Worm (Caenorhabditis elegans) whole organism, L2 larva: ENCODE results near the gene sluh-7.

Experiments used
- C34F6.9 ChIP-seq: fragments of 150-350 bp; optimal IDR thresholded peaks from 2 replicates; lab custom pipeline; 2014; ENCODE audit warnings: missing biosample characterization, missing genetic modification characterization
- F13H6.1 ChIP-seq: sonication (generic microtip); optimal IDR thresholded peaks from 2 replicates; lab custom pipeline; 2016; ENCODE audit warnings: missing genetic modification characterization, missing compliant biosample characterization
- Y55F3AM.14 ChIP-seq: fragments of 200-800 bp; sonication (Bioruptor generic); optimal IDR thresholded peaks from 2 replicates; lab custom pipeline; 2018; ENCODE audit warnings: mild to moderate bottlenecking, missing genetic modification characterization, missing compliant biosample characterization
- aly-2 ChIP-seq: fragments of 150-350 bp; optimal IDR thresholded peaks from 2 replicates; lab custom pipeline; 2014; ENCODE audit warnings: missing biosample characterization, missing genetic modification characterization
- ama-1 ChIP-seq: fragments of 150-350 bp; optimal IDR thresholded peaks from 2 replicates; lab custom pipeline; 2018; ENCODE audit warnings: inconsistent platforms
- ceh-16 ChIP-seq: fragments of 150-350 bp; optimal IDR thresholded peaks from 2 replicates; lab custom pipeline; 2014; ENCODE audit warnings: missing biosample characterization, missing genetic modification characterization
- crh-2 ChIP-seq: sonication (generic microtip); optimal IDR thresholded peaks from 2 replicates; lab custom pipeline; 2017; ENCODE audit warnings: missing biosample characterization, missing genetic modification characterization
- elt-1 ChIP-seq: fragments of 150-350 bp; optimal IDR thresholded peaks from 2 replicates; lab custom pipeline; 2014; ENCODE audit warnings: missing biosample characterization, missing genetic modification characterization
- elt-3 ChIP-seq: sonication (generic microtip); optimal IDR thresholded peaks from 2 replicates; lab custom pipeline; 2017; ENCODE audit warnings: missing biosample characterization, missing genetic modification characterization
- fos-1 ChIP-seq: fragments of 150-350 bp; optimal IDR thresholded peaks from 2 replicates; lab custom pipeline; 2014; ENCODE audit warnings: missing biosample characterization, missing genetic modification characterization
- gmeb-1 ChIP-seq: fragments of 150-350 bp; optimal IDR thresholded peaks from 2 replicates; lab custom pipeline; 2014; ENCODE audit warnings: missing biosample characterization, missing genetic modification characterization
- lin-11 ChIP-seq: fragments of 150-350 bp; sonication (generic microtip); optimal IDR thresholded peaks from 2 replicates; lab custom pipeline; 2014; ENCODE audit warnings: missing biosample characterization, missing genetic modification characterization, inconsistent platforms, mixed read lengths
- lin-13 ChIP-seq: fragments of 150-350 bp; optimal IDR thresholded peaks from 2 replicates; lab custom pipeline; 2014; ENCODE audit warnings: missing biosample characterization, missing genetic modification reagents, missing genetic modification characterization
- lin-39 ChIP-seq: fragments of 150-350 bp; optimal IDR thresholded peaks from 2 replicates; lab custom pipeline; 2014; ENCODE audit warnings: missing biosample characterization, missing genetic modification reagents, missing genetic modification characterization
- mab-5 ChIP-seq: fragments of 150-350 bp; optimal IDR thresholded peaks from 2 replicates; lab custom pipeline; 2014; ENCODE audit warnings: missing biosample characterization, missing genetic modification characterization
- mbf-1 ChIP-seq: sonication (generic microtip); optimal IDR thresholded peaks from 2 replicates; lab custom pipeline; 2017; ENCODE audit warnings: missing biosample characterization, missing genetic modification characterization
- mdl-1 ChIP-seq, 2 experiments: fragments of 150-350 bp in 1 of 2; sonication (generic microtip) in 1 of 2; optimal IDR thresholded peaks; 2 replicates each; lab custom pipeline; 2017; ENCODE audit warnings: missing biosample characterization in 2 of 2, missing genetic modification characterization in 2 of 2
- nhr-10 ChIP-seq: sonication (generic microtip); optimal IDR thresholded peaks from 2 replicates; lab custom pipeline; 2017; ENCODE audit warnings: missing biosample characterization, missing genetic modification characterization
- nhr-11 ChIP-seq: fragments of 150-350 bp; optimal IDR thresholded peaks from 2 replicates; lab custom pipeline; 2014; ENCODE audit warnings: missing biosample characterization, missing genetic modification characterization
- nhr-12 ChIP-seq: fragments of 150-350 bp; optimal IDR thresholded peaks from 2 replicates; lab custom pipeline; 2014; ENCODE audit warnings: missing biosample characterization, missing genetic modification characterization
- nhr-129 ChIP-seq: fragments of 150-350 bp; optimal IDR thresholded peaks from 2 replicates; lab custom pipeline; 2014; ENCODE audit warnings: missing biosample characterization, missing genetic modification characterization
- nhr-21 ChIP-seq: fragments of 150-350 bp; optimal IDR thresholded peaks from 2 replicates; lab custom pipeline; 2014; ENCODE audit warnings: missing biosample characterization, missing genetic modification characterization
- nhr-23 ChIP-seq: fragments of 150-350 bp; optimal IDR thresholded peaks from 2 replicates; lab custom pipeline; 2014; ENCODE audit warnings: missing biosample characterization, missing genetic modification reagents, missing genetic modification characterization
- nhr-77 ChIP-seq: fragments of 150-350 bp; optimal IDR thresholded peaks from 2 replicates; lab custom pipeline; 2014; ENCODE audit warnings: missing biosample characterization, missing genetic modification characterization
- peb-1 ChIP-seq: fragments of 150-350 bp; optimal IDR thresholded peaks from 2 replicates; lab custom pipeline; 2014; ENCODE audit warnings: missing biosample characterization, missing genetic modification characterization
- sem-4 ChIP-seq: fragments of 150-350 bp; optimal IDR thresholded peaks from 2 replicates; lab custom pipeline; 2014; ENCODE audit warnings: missing biosample characterization, missing genetic modification reagents, missing genetic modification characterization
- skn-1 ChIP-seq: sonication (generic microtip); optimal IDR thresholded peaks from 2 replicates; lab custom pipeline; 2017; ENCODE audit warnings: missing biosample characterization, missing genetic modification characterization
- sma-3 ChIP-seq: sonication (generic microtip); optimal IDR thresholded peaks from 2 replicates; lab custom pipeline; 2016; ENCODE audit warnings: missing genetic modification reagents, missing genetic modification characterization, missing compliant biosample characterization
- sma-9 ChIP-seq, 2 experiments: fragments of 150-350 bp in 1 of 2; sonication (generic microtip) in 1 of 2; optimal IDR thresholded peaks; 2 replicates each; lab custom pipeline; 2014 to 2016; ENCODE audit warnings: missing genetic modification characterization in 2 of 2, mild to moderate bottlenecking in 1 of 2, missing biosample characterization in 1 of 2, missing compliant biosample characterization in 1 of 2, missing genetic modification reagents in 1 of 2, moderate library complexity in 1 of 2
- snpc-4 ChIP-seq: fragments of 150-350 bp; optimal IDR thresholded peaks from 2 replicates; lab custom pipeline; 2014; ENCODE audit warnings: missing biosample characterization, missing genetic modification characterization
- unc-39 ChIP-seq: fragments of 150-350 bp; optimal IDR thresholded peaks from 2 replicates; lab custom pipeline; 2014; ENCODE audit warnings: missing biosample characterization, missing genetic modification characterization
- unc-55 ChIP-seq: fragments of 150-350 bp; sonication (generic microtip); optimal IDR thresholded peaks from 3 replicates; lab custom pipeline; 2014; ENCODE audit warnings: missing biosample characterization, missing genetic modification reagents, missing genetic modification characterization
- zag-1 ChIP-seq: fragments of 150-350 bp; optimal IDR thresholded peaks from 2 replicates; lab custom pipeline; 2014; ENCODE audit warnings: missing biosample characterization, missing genetic modification characterization
- ztf-1 ChIP-seq: fragments of 200-800 bp; sonication (Bioruptor generic); conservative IDR thresholded peaks from 2 replicates; pipeline ENCODE4 v1.3.6; 2022; ENCODE audit warnings: missing genetic modification characterization, missing compliant biosample characterization
- ztf-11 ChIP-seq: sonication (generic microtip); optimal IDR thresholded peaks from 2 replicates; lab custom pipeline; 2017; ENCODE audit warnings: missing biosample characterization, missing genetic modification characterization

Gene sluh-7

ce11 chrV:10333843-10334242 is 21.8 kb downstream of the sluh-7 start:
- TF ChIP-seq sma-3 (GFP tag; lab: Kevin White, UChicago), result peak; percentile 23
- TF ChIP-seq nhr-129 (tag; lab: Kevin White, UChicago), result no peak
- peak; percentile 28 for TF ChIP-seq sma-9 (GFP tag; optimal IDR thresholded peaks at IDR 0.05; lab: Kevin White, UChicago)
- no peak for TF ChIP-seq sma-9 (tag; optimal IDR thresholded peaks at IDR 0.05; lab: Kevin White, UChicago)
- TF ChIP-seq nhr-12 (tag; lab: Kevin White, UChicago), result no peak
- TF ChIP-seq gmeb-1 (tag; lab: Kevin White, UChicago), result no peak
- peak; percentile 73 for TF ChIP-seq fos-1

ce11 chrV:10332012-10332411 is 23.6 kb downstream of the sluh-7 start, which contains the start of gene crm-1:
Gene crm-1 (minus strand): TSS chrV:10332112.
- no peak for TF ChIP-seq ztf-11 (tag; lab: Kevin White, UChicago)
- no peak for TF ChIP-seq gmeb-1 (tag; lab: Kevin White, UChicago)
- TF ChIP-seq nhr-12 (tag; lab: Kevin White, UChicago), result no peak
- TF ChIP-seq unc-39 (tag; lab: Kevin White, UChicago), result no peak
- TF ChIP-seq nhr-10, result no peak
- no peak for TF ChIP-seq unc-55 (GFP tag; lab: Kevin White, UChicago)
- no peak for TF ChIP-seq ama-1 (lab: Kevin White, UChicago)
- TF ChIP-seq skn-1 (tag; lab: Kevin White, UChicago), result no peak
- no peak for TF ChIP-seq F13H6.1 (tag; lab: Kevin White, UChicago)
- no peak for TF ChIP-seq sma-3 (GFP tag; lab: Kevin White, UChicago)
- no peak for TF ChIP-seq snpc-4 (tag; lab: Kevin White, UChicago)
- no peak for TF ChIP-seq peb-1 (tag; lab: Kevin White, UChicago)
- no peak for TF ChIP-seq crh-2 (tag; lab: Kevin White, UChicago)
- TF ChIP-seq mab-5 (tag; lab: Kevin White, UChicago), result no peak
- TF ChIP-seq mbf-1 (tag; lab: Kevin White, UChicago), result no peak
- no peak for TF ChIP-seq lin-13 (GFP tag; lab: Kevin White, UChicago)
- TF ChIP-seq nhr-21 (tag; lab: Kevin White, UChicago), result no peak
- no peak for TF ChIP-seq ztf-1 (GFP tag; lab: Robert Waterston, UW)
- no peak for TF ChIP-seq zag-1 (tag; lab: Kevin White, UChicago)
- no peak for TF ChIP-seq elt-3 (tag; lab: Kevin White, UChicago)

- TF ChIP-seq F13H6.1 (tag; lab: Kevin White, UChicago), result peak; percentile 8
- no peak for TF ChIP-seq sma-9 (GFP tag; optimal IDR thresholded peaks at IDR 0.05; lab: Kevin White, UChicago)
- no peak for TF ChIP-seq sma-9 (tag; optimal IDR thresholded peaks at IDR 0.05; lab: Kevin White, UChicago)
- no peak for TF ChIP-seq C34F6.9
Measured at ce11 chrV:10328080-10328479, 27.5 kb downstream of the sluh-7 start.

- TF ChIP-seq Y55F3AM.14 (GFP tag; lab: Kevin White, UChicago) (no peak), gmeb-1 (tag; lab: Kevin White, UChicago) (no peak), elt-3 (tag; lab: Kevin White, UChicago) (no peak), nhr-12 (tag; lab: Kevin White, UChicago) (no peak), sem-4 (tag; lab: Kevin White, UChicago) (no peak), mdl-1 (tag; optimal IDR thresholded peaks at IDR 0.05; lab: Kevin White, UChicago) (no peak), crh-2 (tag; lab: Kevin White, UChicago) (no peak), lin-11 (tag; lab: Kevin White, UChicago) (no peak), zag-1 (tag; lab: Kevin White, UChicago) (no peak), mbf-1 (tag; lab: Kevin White, UChicago) (no peak), lin-39 (no peak), sma-9 (GFP tag; optimal IDR thresholded peaks at IDR 0.05; lab: Kevin White, UChicago) (no peak), sma-9 (tag; optimal IDR thresholded peaks at IDR 0.05; lab: Kevin White, UChicago) (no peak)
Measured at ce11 chrV:10323537-10323936, 32.1 kb downstream of the sluh-7 start.

- TF ChIP-seq lin-13 (GFP tag; lab: Kevin White, UChicago) (no peak), sma-9 (GFP tag; optimal IDR thresholded peaks at IDR 0.05; lab: Kevin White, UChicago) (peak; percentile 86), sma-9 (tag; optimal IDR thresholded peaks at IDR 0.05; lab: Kevin White, UChicago) (no peak), snpc-4 (tag; lab: Kevin White, UChicago) (peak; percentile 53), nhr-11 (tag; lab: Kevin White, UChicago) (no peak), crh-2 (tag; lab: Kevin White, UChicago) (peak; percentile 66), nhr-23 (no peak), peb-1 (tag; lab: Kevin White, UChicago) (no peak), aly-2 (tag; lab: Kevin White, UChicago) (no peak), ceh-16 (tag; lab: Kevin White, UChicago) (no peak), ztf-1 (GFP tag; lab: Robert Waterston, UW) (no peak), nhr-77 (no peak), F13H6.1 (tag; lab: Kevin White, UChicago) (peak; percentile 52), unc-55 (GFP tag; lab: Kevin White, UChicago) (no peak), nhr-129 (tag; lab: Kevin White, UChicago) (peak; percentile 25), sma-3 (GFP tag; lab: Kevin White, UChicago) (peak; percentile 76), fos-1 (peak; percentile 34), C34F6.9 (peak; percentile 69), elt-1 (tag; lab: Kevin White, UChicago) (no peak), gmeb-1 (tag; lab: Kevin White, UChicago) (no peak)
- TF ChIP-seq, all 48 proteins: peak for 8
Measured at ce11 chrV:10320101-10320761, 35.4 kb downstream of the sluh-7 start, which contains the start of the genes gna-1 and B0024.13. Gene gna-1 (minus strand): TSS chrV:10320151. Gene B0024.13 (plus strand): TSS chrV:10320711.
